Worm (Caenorhabditis elegans): ENCODE data around the gene cbp-3.

- TF ChIP-seq flt-1 (GFP tag; IDR thresholded peaks at IDR 0.05) (no peak), tbx-37 (GFP tag; conservative IDR thresholded peaks at IDR 0.05) (no peak), tra-4 (tag; optimal IDR thresholded peaks at IDR 0.05) (no peak), hnd-1 (tag; optimal IDR thresholded peaks at IDR 0.05) (no peak), hmg-4 (GFP tag; optimal IDR thresholded peaks at IDR 0.05) (no peak), scrt-1 (GFP tag; IDR thresholded peaks at IDR 0.05) (no peak), ama-1 (optimal IDR thresholded peaks at IDR 0.05) (no peak), F13C5.2 (tag; optimal IDR thresholded peaks at IDR 0.05) (no peak)
Observed at ce11 chrIII:9920764-9921163, 7.0 kb downstream of the cbp-3 start, which contains the start of gene F40F12.3.
